Fruit fly (Drosophila melanogaster): ENCODE measurements around the gene TyrRII.

- TF ChIP-seq EcR (GFP tag; optimal IDR thresholded peaks at IDR 0.05) (peak; percentile 85), Snoo (tag; optimal IDR thresholded peaks at IDR 0.05) (peak; percentile 100), CG17806 (tag; optimal IDR thresholded peaks at IDR 0.05) (peak; percentile 100), CG8159 (tag; optimal IDR thresholded peaks at IDR 0.05) (peak; percentile 100), CG4496 (GFP tag; IDR thresholded peaks at IDR 0.05) (peak; percentile 100), D1 (tag; optimal IDR thresholded peaks at IDR 0.05) (peak; percentile 99), CG34367 (tag; optimal IDR thresholded peaks at IDR 0.05) (peak; percentile 100), CG9948 (tag; optimal IDR thresholded peaks at IDR 0.05) (peak; percentile 100), Ets98B (GFP tag; IDR thresholded peaks at IDR 0.05) (peak; percentile 100), CG13204 (GFP tag; optimal IDR thresholded peaks at IDR 0.05) (peak; percentile 99)
Observed at dm6 chr3R:17703691-17704537, 32.5 kb upstream of the TyrRII start.

Measured in whole organism, pupa.